Fruit fly (Drosophila melanogaster) whole organism, adult: ENCODE measurements around the gene tbc.
"Not testable (repeated sequence)": the region's sequence is repeated elsewhere in the genome, so short reads cannot be mapped to it uniquely, and the experiment has no call there.

Experiments
- CG11617 ChIP-seq: fragments of 200-800 bp; sonication (Bioruptor generic); optimal IDR thresholded peaks from 2 replicates; lab custom pipeline; 2017; ENCODE audit warnings: mild to moderate bottlenecking, missing biosample characterization, missing genetic modification reagents, missing genetic modification characterization
- CG12768 ChIP-seq: fragments of 200-800 bp; sonication (Bioruptor generic); optimal IDR thresholded peaks from 2 replicates; lab custom pipeline; 2017; ENCODE audit warnings: missing biosample characterization, missing genetic modification characterization, mild to moderate bottlenecking, moderate library complexity, missing genetic modification reagents
- CG14711 ChIP-seq: fragments of 200-800 bp; sonication (Bioruptor generic); optimal IDR thresholded peaks from 2 replicates; lab custom pipeline; 2018; ENCODE audit warnings: missing biosample characterization, mild to moderate bottlenecking, missing genetic modification characterization, moderate library complexity
- CG1620 ChIP-seq: fragments of 200-800 bp; sonication (Bioruptor generic); optimal IDR thresholded peaks from 2 replicates; lab custom pipeline; 2016; ENCODE audit warnings: missing biosample characterization, missing genetic modification characterization
- CG33017 ChIP-seq: fragments of 200-800 bp; sonication (Bioruptor generic); optimal IDR thresholded peaks from 2 replicates; lab custom pipeline; 2018; ENCODE audit warnings: missing biosample characterization, mild to moderate bottlenecking, missing genetic modification characterization, moderate library complexity
- CG5204 ChIP-seq: fragments of 200-800 bp; sonication (Bioruptor generic); optimal IDR thresholded peaks from 2 replicates; lab custom pipeline; 2016; ENCODE audit warnings: missing biosample characterization, missing genetic modification characterization
- CG7045 ChIP-seq: fragments of 200-800 bp; sonication (Bioruptor generic); optimal IDR thresholded peaks from 2 replicates; lab custom pipeline; 2017; ENCODE audit warnings: missing biosample characterization, mild to moderate bottlenecking, missing genetic modification characterization
- CG7101 ChIP-seq: fragments of 200-800 bp; sonication (Bioruptor generic); optimal IDR thresholded peaks from 2 replicates; lab custom pipeline; 2018; ENCODE audit warnings: missing biosample characterization, mild to moderate bottlenecking, missing genetic modification characterization, moderate library complexity
- Clk ChIP-seq: fragments of 200-800 bp; sonication (Bioruptor generic); optimal IDR thresholded peaks from 2 replicates; lab custom pipeline; 2017; ENCODE audit warnings: missing biosample characterization, missing genetic modification characterization
- Crg-1 ChIP-seq: fragments of 200-800 bp; sonication (Bioruptor generic); optimal IDR thresholded peaks from 2 replicates; lab custom pipeline; 2016; ENCODE audit warnings: missing biosample characterization, missing genetic modification characterization
- Hr96 ChIP-seq: fragments of 200-800 bp; sonication (Bioruptor generic); optimal IDR thresholded peaks from 2 replicates; lab custom pipeline; 2016; ENCODE audit warnings: missing biosample characterization, missing genetic modification characterization
- Mnt ChIP-seq: fragments of 200-800 bp; sonication (Bioruptor generic); optimal IDR thresholded peaks from 2 replicates; lab custom pipeline; 2016; ENCODE audit warnings: missing biosample characterization, mild to moderate bottlenecking, missing genetic modification characterization
- bab1 ChIP-seq: fragments of 200-800 bp; sonication (Bioruptor generic); optimal IDR thresholded peaks from 3 replicates; lab custom pipeline; 2019; ENCODE audit warnings: missing biosample characterization, mild to moderate bottlenecking, missing genetic modification characterization, moderate library complexity
- cic ChIP-seq: fragments of 200-800 bp; sonication (Bioruptor generic); optimal IDR thresholded peaks from 2 replicates; lab custom pipeline; 2017; ENCODE audit warnings: missing biosample characterization, mild to moderate bottlenecking, missing genetic modification characterization, moderate library complexity
- cnc ChIP-seq, 2 experiments: fragments of >200 bp; optimal IDR thresholded peaks; 2 replicates each; lab custom pipeline; 2017
- kay ChIP-seq: fragments of 200-800 bp; sonication (Bioruptor generic); peaks from one replicate; lab custom pipeline; 2016; ENCODE audit warnings: missing biosample characterization, missing genetic modification characterization, borderline replicate concordance
- ovo ChIP-seq: fragments of 200-800 bp; sonication (Bioruptor generic); optimal IDR thresholded peaks from 2 replicates; lab custom pipeline; 2016; ENCODE audit warnings: missing biosample characterization, missing genetic modification characterization
- pad ChIP-seq: fragments of 200-800 bp; sonication (Bioruptor generic); optimal IDR thresholded peaks from 3 replicates; lab custom pipeline; 2017; ENCODE audit warnings: missing biosample characterization, missing genetic modification characterization, mild to moderate bottlenecking, moderate library complexity, missing genetic modification reagents
- tj ChIP-seq: fragments of 200-800 bp; sonication (Bioruptor generic); optimal IDR thresholded peaks from 3 replicates; lab custom pipeline; 2017; ENCODE audit warnings: missing biosample characterization, mild to moderate bottlenecking, missing genetic modification characterization, moderate library complexity
- toe ChIP-seq: fragments of 200-800 bp; sonication (Bioruptor generic); optimal IDR thresholded peaks from 2 replicates; lab custom pipeline; 2016; ENCODE audit warnings: missing biosample characterization, missing genetic modification characterization

The tbc gene

DNA sequence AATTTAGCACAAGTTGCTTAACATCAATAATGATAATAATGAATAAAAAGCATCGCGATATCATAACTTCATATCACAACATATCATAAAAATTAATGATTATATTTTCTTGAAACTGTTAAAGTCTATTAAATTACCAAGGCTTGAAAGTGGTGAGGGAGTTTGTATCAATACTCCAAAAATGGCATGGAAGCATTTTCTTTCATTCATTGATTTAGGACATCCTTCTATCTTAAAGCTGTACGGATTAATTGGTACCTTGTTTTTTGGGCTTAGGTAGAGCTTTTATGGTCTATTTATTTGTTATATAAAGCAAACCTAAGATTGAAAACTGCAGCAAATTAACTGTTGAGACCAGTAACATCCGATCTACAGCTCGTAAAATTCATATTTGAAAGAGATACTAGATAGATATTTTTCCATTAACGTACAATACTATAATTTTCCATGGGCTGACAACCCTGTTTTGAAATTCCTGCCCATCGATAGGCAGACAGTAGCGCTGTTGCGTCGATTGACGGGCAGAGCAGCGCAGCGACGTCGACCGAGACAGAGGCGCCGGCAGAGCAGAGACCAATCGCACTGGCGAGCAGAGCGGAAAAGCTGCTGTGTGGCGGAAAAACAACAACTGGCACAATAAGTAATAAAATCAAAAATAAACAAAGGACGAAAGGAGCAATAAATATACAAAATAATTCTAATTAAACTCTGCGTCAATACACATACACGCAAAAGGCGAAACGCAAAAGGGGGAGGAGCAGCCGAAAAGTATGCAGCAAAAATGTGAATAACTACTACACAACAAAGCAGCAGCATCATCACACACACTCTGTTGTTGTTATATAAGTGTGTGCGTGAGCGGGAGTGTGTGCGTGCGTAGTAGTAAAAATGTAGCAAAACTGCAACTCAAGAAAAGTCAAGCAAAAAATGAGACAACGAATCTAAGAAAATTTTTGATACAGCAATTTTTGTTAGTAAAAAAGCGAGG lies 15.5 kb upstream of the tbc start, which contains the start of gene CG1695:
Gene CG1695 (plus strand): TSS at position 606 of the 988 bp plus-strand sequence.
- TF ChIP-seq CG5204 (GFP tag; lab: Kevin White, UChicago) (peak; percentile 40), CG7045 (GFP tag; lab: Kevin White, UChicago) (peak; percentile 5), cic (GFP tag; lab: Kevin White, UChicago) (no peak), ovo (GFP tag; lab: Kevin White, UChicago) (no peak), toe (peak; percentile 29), CG14711 (peak; percentile 64)

DNA sequence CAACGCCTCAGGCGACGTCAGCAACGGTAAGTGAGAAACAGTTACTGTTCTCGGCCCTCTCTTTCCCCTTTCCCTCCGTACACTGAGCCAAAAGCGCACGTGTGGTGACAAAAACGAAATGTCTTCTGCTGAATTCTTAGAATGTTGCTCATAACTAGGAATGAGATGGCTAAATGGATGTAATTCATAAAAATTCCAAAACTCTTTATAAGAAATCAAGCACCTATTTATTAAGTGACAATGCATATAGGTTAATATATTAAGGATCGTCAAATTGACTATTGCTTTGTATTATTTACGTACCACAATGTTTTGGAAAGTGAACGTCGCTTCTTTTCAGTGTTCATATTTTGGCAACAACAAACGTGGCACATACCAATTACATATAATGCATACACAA lies 14.6 kb upstream of the tbc start:
- peak; percentile 6 for TF ChIP-seq CG7101 (tag; lab: Kevin White, UChicago)
- no peak for TF ChIP-seq toe
- peak; percentile 8 for TF ChIP-seq Hr96 (GFP tag; lab: Kevin White, UChicago)
- peak; percentile 43 for TF ChIP-seq CG5204 (GFP tag; lab: Kevin White, UChicago)

dm6 chrX:20436866-20437265 lies 12.3 kb upstream of the tbc start:
- no peak for TF ChIP-seq tj (GFP tag; lab: Kevin White, UChicago)
- TF ChIP-seq CG33017 (tag; lab: Kevin White, UChicago): no peak
- TF ChIP-seq CG14711: no peak
- no peak for TF ChIP-seq cic (GFP tag; lab: Kevin White, UChicago)
- no peak for TF ChIP-seq Clk
- TF ChIP-seq pad (GFP tag; lab: Kevin White, UChicago): no peak
- no peak for TF ChIP-seq bab1 (GFP tag; lab: Kevin White, UChicago)
- no peak for TF ChIP-seq toe
- no peak for TF ChIP-seq Mnt (GFP tag; lab: Kevin White, UChicago)
- no peak for TF ChIP-seq CG5204 (GFP tag; lab: Kevin White, UChicago)
- TF ChIP-seq Crg-1 (GFP tag; lab: Kevin White, UChicago): no peak
- no peak for TF ChIP-seq Hr96 (GFP tag; lab: Kevin White, UChicago)
- TF ChIP-seq cnc (optimal IDR thresholded peaks at IDR 0.05; lab: Kevin White, UChicago): no peak
- no peak for TF ChIP-seq CG7045 (GFP tag; lab: Kevin White, UChicago)
- no peak for TF ChIP-seq CG12768 (GFP tag; lab: Kevin White, UChicago)
- TF ChIP-seq CG7101 (tag; lab: Kevin White, UChicago): no peak

DNA sequence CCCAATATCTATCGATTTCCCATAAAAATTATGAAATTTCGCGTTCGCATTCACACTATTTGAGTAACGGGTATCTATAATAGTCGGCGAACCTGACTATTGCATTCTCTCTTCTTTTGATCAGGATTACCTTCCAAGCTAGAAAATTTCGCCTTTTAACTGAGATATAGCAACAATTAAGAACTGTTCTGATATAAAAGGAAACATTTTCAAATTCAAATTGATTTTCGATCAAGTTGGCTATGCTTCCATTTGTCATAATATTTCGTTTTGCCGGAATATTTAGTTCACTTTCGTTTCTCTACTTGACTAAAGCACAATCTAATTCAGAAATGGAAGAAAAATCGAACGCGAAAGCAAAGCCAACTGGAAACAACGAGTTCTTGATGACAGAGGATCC lies 3.1 kb upstream of the tbc start, which contains the start of gene CG42578:
Gene CG42578 (plus strand): TSS at position 301 of the 400 bp plus-strand sequence.
- not testable (repeated sequence) for TF ChIP-seq pad, CG1620, Crg-1 (GFP tag; lab: Kevin White, UChicago)

- no peak for TF ChIP-seq cic (GFP tag; lab: Kevin White, UChicago)
- TF ChIP-seq kay (GFP tag; lab: Kevin White, UChicago): no peak
- TF ChIP-seq CG5204 (GFP tag; lab: Kevin White, UChicago): no peak
Measured at dm6 chrX:20447865-20448584, 1.1 kb upstream of the tbc start.

DNA sequence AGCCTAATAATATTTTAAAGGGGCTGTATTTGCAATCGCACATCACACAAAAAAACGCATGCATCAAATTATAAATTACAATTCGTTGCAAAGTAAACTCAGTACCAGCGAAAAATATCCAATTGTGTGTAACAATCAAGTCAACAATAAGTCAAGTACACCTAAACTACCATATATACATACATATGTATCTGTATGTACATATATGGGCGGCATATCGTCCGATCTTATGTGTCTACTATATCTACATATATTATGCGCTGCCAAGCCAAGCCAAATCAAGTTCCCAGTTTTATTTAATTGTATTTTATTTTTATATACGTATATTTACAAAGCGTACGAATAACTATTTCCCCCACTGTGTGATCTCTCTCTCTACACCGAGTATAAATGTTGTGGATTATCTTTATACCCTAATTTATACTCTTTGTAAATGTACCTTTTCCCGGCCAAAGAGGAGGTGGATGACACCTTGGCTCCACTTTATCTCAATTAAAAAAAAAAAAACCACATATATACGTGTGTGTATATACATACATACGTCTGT lies 17.3 kb downstream of the tbc start:
- TF ChIP-seq tj (GFP tag; lab: Kevin White, UChicago): peak; percentile 36
- no peak for TF ChIP-seq Mnt (GFP tag; lab: Kevin White, UChicago)
- no peak for TF ChIP-seq kay (GFP tag; lab: Kevin White, UChicago)

dm6 chrX:20467155-20467554 lies 18.0 kb downstream of the tbc start, which contains the start of gene GstT3:
TSS of gene GstT3 (plus strand) at chrX:20467455.
- TF ChIP-seq Hr96 (GFP tag; lab: Kevin White, UChicago): no peak
- no peak for TF ChIP-seq CG12768 (GFP tag; lab: Kevin White, UChicago)
- TF ChIP-seq toe: no peak
- no peak for TF ChIP-seq Crg-1 (GFP tag; lab: Kevin White, UChicago)
- TF ChIP-seq pad (GFP tag; lab: Kevin White, UChicago): no peak
- TF ChIP-seq tj (GFP tag; lab: Kevin White, UChicago): no peak
- no peak for TF ChIP-seq CG11617 (GFP tag; lab: Kevin White, UChicago)
- no peak for TF ChIP-seq cnc (optimal IDR thresholded peaks at IDR 0.05; lab: Kevin White, UChicago)
